Worm (Caenorhabditis elegans): ENCODE data around the gene Y49E10.27.

DNA sequence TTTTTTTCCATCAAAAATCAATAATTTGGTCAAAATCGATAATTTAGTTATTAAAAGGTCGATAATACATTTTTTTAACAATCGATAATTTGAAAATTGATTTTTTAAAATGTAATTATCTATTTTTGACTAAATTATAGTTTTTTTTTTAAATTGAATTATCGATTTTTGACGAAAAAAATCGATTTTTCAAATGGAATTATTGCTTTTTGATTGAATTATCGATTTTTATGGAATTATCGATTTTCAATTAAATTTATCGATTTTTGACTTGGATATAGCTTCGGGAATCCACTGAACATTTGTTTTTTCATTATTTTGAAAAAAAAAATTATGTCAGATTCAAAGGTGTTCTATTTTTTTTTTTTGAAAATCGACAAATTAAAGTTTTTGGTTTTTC lies 23.9 kb upstream of the Y49E10.27 start:
- no peak for TF ChIP-seq mab-5 (tag; optimal IDR thresholded peaks at IDR 0.05)
- TF ChIP-seq snpc-4 (tag; optimal IDR thresholded peaks at IDR 0.05), result no peak
- no peak for TF ChIP-seq nhr-237 (tag; optimal IDR thresholded peaks at IDR 0.05)
- TF ChIP-seq elt-3 (tag; optimal IDR thresholded peaks at IDR 0.05), result no peak
- TF ChIP-seq pha-4 (tag; optimal IDR thresholded peaks at IDR 0.05), result no peak
- TF ChIP-seq ztf-11 (tag; optimal IDR thresholded peaks at IDR 0.05), result no peak
- no peak for TF ChIP-seq nhr-12 (tag; optimal IDR thresholded peaks at IDR 0.05)
- no peak for TF ChIP-seq unc-62 (GFP tag; optimal IDR thresholded peaks at IDR 0.05)
- TF ChIP-seq ceh-39 (tag; optimal IDR thresholded peaks at IDR 0.05), result no peak
- no peak for TF ChIP-seq nhr-28 (tag; optimal IDR thresholded peaks at IDR 0.05)
- TF ChIP-seq lin-13 (tag; optimal IDR thresholded peaks at IDR 0.05), result no peak
- no peak for TF ChIP-seq elt-1 (tag; optimal IDR thresholded peaks at IDR 0.05; ENCODE audit: borderline replicate concordance, insufficient read depth)
- TF ChIP-seq bed-3 (GFP tag; optimal IDR thresholded peaks at IDR 0.05), result no peak
- no peak for TF ChIP-seq mep-1 (tag; optimal IDR thresholded peaks at IDR 0.05)
